Fruit fly (Drosophila melanogaster): ENCODE data around the gene Dad.

Gene Dad

DNA sequence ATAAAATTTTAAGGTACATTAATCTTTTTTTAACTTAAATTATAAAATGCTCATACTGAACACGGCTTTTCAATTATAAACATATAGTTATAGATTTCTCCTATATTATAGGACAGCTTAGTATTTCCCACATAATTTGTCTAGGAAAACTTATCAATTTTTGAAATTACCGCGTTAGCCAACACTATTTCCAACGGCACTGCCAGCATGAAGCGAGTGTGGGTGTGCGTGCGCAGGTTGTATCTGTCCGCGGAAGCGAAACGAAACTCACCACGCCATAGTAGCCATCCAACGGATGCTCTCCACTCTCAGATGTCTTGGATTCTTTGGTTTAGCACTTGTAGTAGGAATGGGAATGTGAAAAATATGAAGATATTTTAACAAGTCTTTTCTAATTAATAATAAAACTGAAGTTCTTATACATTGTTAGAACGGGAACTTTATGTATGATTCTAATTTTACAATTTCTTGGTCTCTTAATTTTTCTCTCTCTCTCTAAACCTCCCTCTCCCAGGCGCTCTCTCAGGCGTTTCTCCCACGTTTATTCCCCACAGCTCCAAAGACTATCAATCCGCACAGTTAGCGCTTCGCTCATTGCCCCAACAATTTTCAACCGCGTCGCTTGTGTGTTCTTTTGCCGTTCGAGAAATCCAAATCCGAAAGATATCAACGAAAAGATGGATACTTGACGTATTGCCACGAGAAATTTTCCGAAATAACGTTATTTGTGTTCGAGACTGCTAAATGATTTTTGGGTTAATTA is at the start of gene Dad (continued):
- TF ChIP-seq kah (GFP tag; optimal IDR thresholded peaks at IDR 0.05) (peak; percentile 12), CG4730 (GFP tag; IDR thresholded peaks at IDR 0.05) (no peak), CG3163 (GFP tag; optimal IDR thresholded peaks at IDR 0.05) (peak; percentile 34), CkIIα-i1 (GFP tag; IDR thresholded peaks at IDR 0.05) (no peak), CG10321 (GFP tag; IDR thresholded peaks at IDR 0.05) (no peak), tll (GFP tag; optimal IDR thresholded peaks at IDR 0.05) (no peak), vnd (GFP tag; IDR thresholded peaks at IDR 0.05; ENCODE audit: partially characterized antibody) (no peak), CG33557 (GFP tag; optimal IDR thresholded peaks at IDR 0.05) (no peak), dysf (GFP tag; IDR thresholded peaks at IDR 0.05) (no peak), Atf3 (GFP tag; optimal IDR thresholded peaks at IDR 0.05) (no peak), tin (GFP tag; optimal IDR thresholded peaks at IDR 0.05) (no peak), dpn (GFP tag; optimal IDR thresholded peaks at IDR 0.05) (no peak), bbx (GFP tag; IDR thresholded peaks at IDR 0.05; ENCODE audit: partially characterized antibody) (peak; percentile 42; the same call in 1 of the 2 replicates), az2 (GFP tag; optimal IDR thresholded peaks at IDR 0.05) (no peak), Mrtf (GFP tag; IDR thresholded peaks at IDR 0.05) (no peak), BtbVII (GFP tag; optimal IDR thresholded peaks at IDR 0.05) (peak; percentile 74), lbe (GFP tag; optimal IDR thresholded peaks at IDR 0.05) (peak; percentile 42), CG15696 (tag; optimal IDR thresholded peaks at IDR 0.05) (no peak), hb (GFP tag; IDR thresholded peaks at IDR 0.05; ENCODE audit: partially characterized antibody) (no peak), her (GFP tag; optimal IDR thresholded peaks at IDR 0.05) (peak; percentile 24), D19A (tag; optimal IDR thresholded peaks at IDR 0.05) (no peak), Dref (GFP tag; IDR thresholded peaks at IDR 0.05) (no peak), CG8765 (GFP tag; IDR thresholded peaks at IDR 0.05) (no peak), CG6854 (GFP tag; optimal IDR thresholded peaks at IDR 0.05) (no peak), CG3995 (GFP tag; optimal IDR thresholded peaks at IDR 0.05) (no peak), CG13424 (tag; optimal IDR thresholded peaks at IDR 0.05) (peak; percentile 2), ato (GFP tag; IDR thresholded peaks at IDR 0.05; ENCODE audit: partially characterized antibody) (no peak; the same call in 1 of the 2 replicates), CG2875 (GFP tag; optimal IDR thresholded peaks at IDR 0.05) (no peak), Chrac-16 (GFP tag; optimal IDR thresholded peaks at IDR 0.05) (no peak), pb (GFP tag; optimal IDR thresholded peaks at IDR 0.05) (no peak), Hey (tag; optimal IDR thresholded peaks at IDR 0.05) (no peak), pum (GFP tag; optimal IDR thresholded peaks at IDR 0.05) (no peak), caup (GFP tag; optimal IDR thresholded peaks at IDR 0.05; ENCODE audit: severe bottlenecking) (peak; percentile 36), CG8944 (GFP tag; optimal IDR thresholded peaks at IDR 0.05) (no peak), cg (GFP tag; optimal IDR thresholded peaks at IDR 0.05) (no peak), CG7372 (GFP tag; IDR thresholded peaks at IDR 0.05) (no peak), CG16815 (GFP tag; optimal IDR thresholded peaks at IDR 0.05) (no peak), CG2199 (GFP tag; IDR thresholded peaks at IDR 0.05) (peak; percentile 11; the same call in 1 of the 3 replicates), danr (GFP tag; IDR thresholded peaks at IDR 0.05) (no peak), wek (GFP tag; optimal IDR thresholded peaks at IDR 0.05) (peak; percentile 31), crc (GFP tag; optimal IDR thresholded peaks at IDR 0.05) (no peak), knrl (GFP tag; IDR thresholded peaks at IDR 0.05; ENCODE audit: partially characterized antibody) (no peak), CG9727 (GFP tag; optimal IDR thresholded peaks at IDR 0.05) (no peak), Dll (GFP tag; IDR thresholded peaks at IDR 0.05; ENCODE audit: partially characterized antibody) (peak; percentile 56; the same call in 3 of the 4 replicates), Hsf (GFP tag; optimal IDR thresholded peaks at IDR 0.05) (peak; percentile 8), Xbp1 (GFP tag; optimal IDR thresholded peaks at IDR 0.05) (no peak), Nf-YB (GFP tag; optimal IDR thresholded peaks at IDR 0.05) (no peak), CG32767 (GFP tag; IDR thresholded peaks at IDR 0.05) (peak; percentile 23; the same call in 1 of the 2 replicates), mld (GFP tag; IDR thresholded peaks at IDR 0.05; ENCODE audit: partially characterized antibody) (no peak)

All from whole organism, embryonic.